Worm (Caenorhabditis elegans): ENCODE data around the gene egl-47.

DNA sequence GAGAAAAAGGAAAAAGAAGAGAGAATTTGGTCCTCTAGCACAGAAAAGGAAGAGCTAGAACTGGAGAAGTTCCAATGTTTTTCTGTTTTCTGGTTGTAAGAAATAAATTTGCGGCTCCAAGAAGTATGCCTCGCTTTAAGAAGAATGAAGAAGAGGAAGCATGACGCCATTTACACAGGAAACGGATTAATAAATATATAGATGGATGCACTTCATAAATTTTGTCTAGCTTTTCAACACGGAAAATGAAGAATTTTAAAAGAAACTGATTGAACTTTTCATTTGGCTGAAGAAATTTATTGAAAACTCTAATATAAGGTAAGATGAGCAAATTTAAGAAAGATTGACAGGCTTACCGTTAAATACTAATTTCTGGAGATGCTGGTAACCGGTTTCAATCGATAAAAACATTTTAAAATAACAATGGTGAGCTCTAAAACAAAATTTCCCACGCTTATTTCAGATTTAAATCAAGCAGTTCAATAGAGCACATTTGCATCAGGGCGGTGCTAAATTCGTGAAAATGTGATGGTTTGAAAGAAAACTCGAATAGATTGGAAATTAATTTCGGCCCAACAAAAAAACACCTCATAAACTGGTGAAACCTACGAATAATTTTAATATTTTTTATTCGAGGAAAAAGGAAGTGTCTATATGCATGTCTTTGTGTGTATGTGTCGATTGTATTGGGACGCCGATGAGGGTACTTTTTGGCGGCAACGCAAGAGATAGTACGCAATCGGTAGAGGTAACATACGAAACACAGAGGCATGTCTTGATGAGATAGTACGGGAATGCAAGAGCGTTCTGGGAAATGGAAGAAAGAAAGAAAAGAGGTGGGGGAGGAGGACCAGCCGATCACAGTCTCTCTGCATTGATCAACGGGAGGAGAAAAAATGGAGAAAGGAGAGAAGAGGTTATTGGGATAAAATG lies 43.2 kb upstream of the egl-47 start:
- no peak for TF ChIP-seq rec-8 (tag; optimal IDR thresholded peaks at IDR 0.05)
- no peak for TF ChIP-seq B0261.1 (tag; optimal IDR thresholded peaks at IDR 0.05)
- no peak for TF ChIP-seq dpl-1 (GFP tag; optimal IDR thresholded peaks at IDR 0.05)
- no peak for TF ChIP-seq ama-1 (optimal IDR thresholded peaks at IDR 0.05)
- TF ChIP-seq ama-1 (GFP tag; optimal IDR thresholded peaks at IDR 0.05), result no peak
- no peak for TF ChIP-seq madf-10 (tag; optimal IDR thresholded peaks at IDR 0.05)
- no peak for TF ChIP-seq mxl-1 (tag; optimal IDR thresholded peaks at IDR 0.05)
- no peak for TF ChIP-seq egl-44 (GFP tag; IDR thresholded peaks at IDR 0.05)
- TF ChIP-seq tbx-9 (tag; optimal IDR thresholded peaks at IDR 0.05; ENCODE audit: borderline replicate concordance), result no peak
- no peak for TF ChIP-seq dox-1 (GFP tag; IDR thresholded peaks at IDR 0.05)
- no peak for TF ChIP-seq hrde-1 (tag; optimal IDR thresholded peaks at IDR 0.05; ENCODE audit: borderline replicate concordance)
- TF ChIP-seq snpc-4 (GFP tag; optimal IDR thresholded peaks at IDR 0.05), result no peak
- no peak for TF ChIP-seq snpc-4 (tag; optimal IDR thresholded peaks at IDR 0.05)
- TF ChIP-seq ceh-40 (GFP tag; IDR thresholded peaks at IDR 0.05), result no peak
- TF ChIP-seq nfya-1 (tag; optimal IDR thresholded peaks at IDR 0.05; ENCODE audit: borderline replicate concordance, insufficient read depth), result no peak
